Worm (Caenorhabditis elegans) whole organism, L1 larva: Measurements from ENCODE around the gene srh-276.

Source experiments
- C16A3.4 ChIP-seq: fragments of 150-350 bp; optimal IDR thresholded peaks from 2 replicates; lab custom pipeline; 2014; ENCODE audit warnings: missing biosample characterization, missing genetic modification characterization
- F16B12.6 ChIP-seq: fragments of 150-350 bp; optimal IDR thresholded peaks from 2 replicates; lab custom pipeline; 2014; ENCODE audit warnings: missing biosample characterization, missing genetic modification characterization
- aly-2 ChIP-seq: fragments of 150-350 bp; optimal IDR thresholded peaks from 2 replicates; lab custom pipeline; 2014; ENCODE audit warnings: missing biosample characterization, missing genetic modification characterization
- ama-1 ChIP-seq: fragments of 150-350 bp; optimal IDR thresholded peaks from 2 replicates; lab custom pipeline; 2014
- blmp-1 ChIP-seq: fragments of 150-350 bp; optimal IDR thresholded peaks from 2 replicates; lab custom pipeline; 2014; ENCODE audit warnings: missing biosample characterization, missing genetic modification characterization
- ceh-63 ChIP-seq: fragments of 200-800 bp; sonication (Bioruptor generic); optimal IDR thresholded peaks from 2 replicates; lab custom pipeline; 2018; ENCODE audit warnings: mild to moderate bottlenecking, missing genetic modification characterization, missing compliant biosample characterization
- ceh-82 ChIP-seq, 3 experiments: fragments of 150-350 bp in 1 of 3; sonication (generic microtip) in 2 of 3; optimal IDR thresholded peaks; 2 replicates each; lab custom pipeline; 2014 to 2017; ENCODE audit warnings: missing biosample characterization in 3 of 3, missing genetic modification characterization in 3 of 3
- ceh-90 ChIP-seq: sonication (generic microtip); optimal IDR thresholded peaks from 2 replicates; lab custom pipeline; 2016; ENCODE audit warnings: missing genetic modification characterization, missing compliant biosample characterization
- dpl-1 ChIP-seq, 3 experiments: fragments of 150-350 bp in 2 of 3; sonication (generic microtip) in 1 of 3; optimal IDR thresholded peaks; 2 replicates each; lab custom pipeline; 2014 to 2017; ENCODE audit warnings: missing biosample characterization in 3 of 3, missing genetic modification characterization in 3 of 3, missing genetic modification reagents in 3 of 3
- dsc-1 ChIP-seq: sonication (generic microtip); optimal IDR thresholded peaks from 2 replicates; lab custom pipeline; 2016; ENCODE audit warnings: mild to moderate bottlenecking, missing genetic modification characterization, missing compliant biosample characterization
- efl-1 ChIP-seq, 4 experiments: fragments of 150-350 bp; optimal IDR thresholded peaks in 3 of 4; peaks in 1 of 4; 1 replicate in 1 of 4; 2 replicates in 3 of 4; lab custom pipeline; 2014; ENCODE audit warnings: missing biosample characterization in 2 of 4, missing genetic modification characterization in 2 of 4, missing genetic modification reagents in 2 of 4
- elt-3 ChIP-seq, 6 experiments: fragments of 150-350 bp in 1 of 6; sonication (generic microtip); optimal IDR thresholded peaks; 2 replicates each; lab custom pipeline; 2017 to 2018; ENCODE audit warnings: missing biosample characterization in 6 of 6, missing genetic modification characterization in 6 of 6, inconsistent platforms in 1 of 6
- fkh-4 ChIP-seq: sonication (generic microtip); optimal IDR thresholded peaks from 2 replicates; lab custom pipeline; 2016; ENCODE audit warnings: missing compliant biosample characterization, missing genetic modification characterization, borderline replicate concordance
- fkh-8 ChIP-seq: sonication (generic microtip); optimal IDR thresholded peaks from 2 replicates; lab custom pipeline; 2016; ENCODE audit warnings: mild to moderate bottlenecking, missing genetic modification characterization, missing compliant biosample characterization
- fos-1 ChIP-seq: fragments of 150-350 bp; optimal IDR thresholded peaks from 2 replicates; lab custom pipeline; 2014; ENCODE audit warnings: missing biosample characterization, missing genetic modification characterization
- grh-1 ChIP-seq: fragments of 200-800 bp; sonication (Bioruptor generic); IDR thresholded peaks from 2 replicates; pipeline ENCODE4 v1.3.6; 2022; ENCODE audit warnings: missing genetic modification reagents, missing genetic modification characterization, missing compliant biosample characterization
- hlh-17 ChIP-seq: fragments of 200-800 bp; sonication (Bioruptor generic); optimal IDR thresholded peaks from 2 replicates; lab custom pipeline; 2018; ENCODE audit warnings: missing genetic modification characterization, mild to moderate bottlenecking, missing compliant biosample characterization, moderate library complexity, borderline replicate concordance
- isw-1 ChIP-seq: fragments of 200-800 bp; sonication (Bioruptor generic); IDR thresholded peaks from 2 replicates; pipeline ENCODE4 v1.3.6; 2022; ENCODE audit warnings: missing genetic modification characterization, missing compliant biosample characterization
- jun-1 ChIP-seq: fragments of 150-350 bp; optimal IDR thresholded peaks from 2 replicates; lab custom pipeline; 2014; ENCODE audit warnings: missing biosample characterization, missing genetic modification reagents, missing genetic modification characterization
- lin-13 ChIP-seq: fragments of 150-350 bp; optimal IDR thresholded peaks from 2 replicates; lab custom pipeline; 2014; ENCODE audit warnings: missing biosample characterization, missing genetic modification reagents, missing genetic modification characterization
- lin-39 ChIP-seq: fragments of 150-350 bp; optimal IDR thresholded peaks from 2 replicates; lab custom pipeline; 2014; ENCODE audit warnings: missing biosample characterization, missing genetic modification reagents, missing genetic modification characterization
- lir-3 ChIP-seq: sonication (generic microtip); optimal IDR thresholded peaks from 2 replicates; lab custom pipeline; 2016; ENCODE audit warnings: mild to moderate bottlenecking, missing genetic modification characterization, moderate library complexity, missing compliant biosample characterization; ENCODE audit not compliant: poor library complexity
- lsy-2 ChIP-seq, 2 experiments: fragments of 150-350 bp; optimal IDR thresholded peaks; 2 replicates each; lab custom pipeline; 2014; ENCODE audit warnings: missing biosample characterization in 2 of 2, missing genetic modification characterization in 2 of 2
- mab-9 ChIP-seq: fragments of 200-800 bp; sonication (Bioruptor generic); IDR thresholded peaks from 2 replicates; pipeline ENCODE4 v1.3.6; 2022; ENCODE audit warnings: missing genetic modification reagents, missing genetic modification characterization, missing compliant biosample characterization
- mdl-1 ChIP-seq, 2 experiments: fragments of 150-350 bp; optimal IDR thresholded peaks; 2 replicates each; lab custom pipeline; 2014 to 2017; ENCODE audit warnings: missing biosample characterization in 2 of 2, missing genetic modification characterization in 2 of 2, inconsistent platforms in 1 of 2
- nhr-19 ChIP-seq: fragments of 200-800 bp; sonication (Bioruptor generic); conservative IDR thresholded peaks from 2 replicates; pipeline ENCODE4 v1.3.6; 2022; ENCODE audit warnings: missing genetic modification characterization, missing compliant biosample characterization
- nhr-20 ChIP-seq: sonication (generic microtip); optimal IDR thresholded peaks from 2 replicates; lab custom pipeline; 2016; ENCODE audit warnings: mild to moderate bottlenecking, missing genetic modification characterization, missing compliant biosample characterization
- nhr-47 ChIP-seq: sonication (generic microtip); optimal IDR thresholded peaks from 2 replicates; lab custom pipeline; 2016; ENCODE audit warnings: mild to moderate bottlenecking, missing genetic modification characterization, moderate library complexity, missing compliant biosample characterization
- nhr-85 ChIP-seq: sonication (generic microtip); peaks from one replicate; lab custom pipeline; 2016; ENCODE audit warnings: missing genetic modification characterization, inconsistent platforms, missing compliant biosample characterization
- nhr-90 ChIP-seq: sonication (generic microtip); optimal IDR thresholded peaks from 2 replicates; lab custom pipeline; 2016; ENCODE audit warnings: mild to moderate bottlenecking, missing genetic modification characterization, missing compliant biosample characterization; ENCODE audit not compliant: poor library complexity
- pag-3 ChIP-seq: sonication (generic microtip); optimal IDR thresholded peaks from 2 replicates; lab custom pipeline; 2017; ENCODE audit warnings: missing genetic modification characterization, mild to moderate bottlenecking, missing compliant biosample characterization, antibody characterized with exemption, borderline replicate concordance; ENCODE audit not compliant: insufficient read depth
- pqm-1 ChIP-seq: sonication (generic microtip); optimal IDR thresholded peaks from 3 replicates; lab custom pipeline; 2017; ENCODE audit warnings: missing biosample characterization, missing genetic modification characterization
- rnt-1 ChIP-seq: sonication (generic microtip); optimal IDR thresholded peaks from 2 replicates; lab custom pipeline; 2016; ENCODE audit warnings: mild to moderate bottlenecking, missing genetic modification characterization, moderate library complexity, missing compliant biosample characterization
- skn-1 ChIP-seq: fragments of 150-350 bp; optimal IDR thresholded peaks from 2 replicates; lab custom pipeline; 2014; ENCODE audit warnings: missing biosample characterization, missing genetic modification characterization
- snpc-4 ChIP-seq: fragments of 150-350 bp; optimal IDR thresholded peaks from 2 replicates; lab custom pipeline; 2014; ENCODE audit warnings: missing biosample characterization, missing genetic modification characterization
- swsn-7 ChIP-seq: sonication (generic microtip); optimal IDR thresholded peaks from 2 replicates; lab custom pipeline; 2016; ENCODE audit warnings: missing genetic modification characterization, missing compliant biosample characterization
- tbx-2 ChIP-seq: sonication (generic microtip); optimal IDR thresholded peaks from 2 replicates; lab custom pipeline; 2016; ENCODE audit warnings: missing genetic modification characterization, missing compliant biosample characterization
- unc-62 ChIP-seq: fragments of 150-350 bp; optimal IDR thresholded peaks from 2 replicates; lab custom pipeline; 2014; ENCODE audit warnings: missing biosample characterization, missing genetic modification reagents, missing genetic modification characterization
- unc-86 ChIP-seq: sonication (generic microtip); optimal IDR thresholded peaks from 2 replicates; lab custom pipeline; 2016; ENCODE audit warnings: missing genetic modification characterization, missing compliant biosample characterization
- vab-15 ChIP-seq: sonication (generic microtip); optimal IDR thresholded peaks from 2 replicates; lab custom pipeline; 2017; ENCODE audit warnings: missing genotype, mild to moderate bottlenecking, missing genetic modification characterization, missing compliant biosample characterization
- xbp-1 ChIP-seq: sonication (generic microtip); optimal IDR thresholded peaks from 2 replicates; lab custom pipeline; 2016; ENCODE audit warnings: missing genetic modification characterization, missing compliant biosample characterization
- ztf-11 ChIP-seq, 2 experiments: sonication (generic microtip); optimal IDR thresholded peaks; 2 replicates each; lab custom pipeline; 2016 to 2017; ENCODE audit warnings: missing genetic modification characterization in 2 of 2, missing biosample characterization in 1 of 2, missing compliant biosample characterization in 1 of 2

Gene srh-276

ce11 chrV:15572613-15573012 is 43.4 kb downstream of the srh-276 start, which contains the start of gene fbxa-94:
TSS of gene fbxa-94 (plus strand) at chrV:15572913.
- TF ChIP-seq dsc-1 (tag; lab: Kevin White, UChicago): no peak
- no peak for TF ChIP-seq efl-1 (optimal IDR thresholded peaks at IDR 0.05; lab: Kevin White, UChicago)
- no peak for TF ChIP-seq efl-1 (GFP tag; optimal IDR thresholded peaks at IDR 0.05 in 1 of 2; lab: Kevin White, UChicago)
- TF ChIP-seq fkh-4 (tag; lab: Kevin White, UChicago): no peak
- TF ChIP-seq vab-15: no peak
- TF ChIP-seq mab-9 (GFP tag; lab: Robert Waterston, UW): no peak
- TF ChIP-seq, all 84 proteins: peak for 0

DNA sequence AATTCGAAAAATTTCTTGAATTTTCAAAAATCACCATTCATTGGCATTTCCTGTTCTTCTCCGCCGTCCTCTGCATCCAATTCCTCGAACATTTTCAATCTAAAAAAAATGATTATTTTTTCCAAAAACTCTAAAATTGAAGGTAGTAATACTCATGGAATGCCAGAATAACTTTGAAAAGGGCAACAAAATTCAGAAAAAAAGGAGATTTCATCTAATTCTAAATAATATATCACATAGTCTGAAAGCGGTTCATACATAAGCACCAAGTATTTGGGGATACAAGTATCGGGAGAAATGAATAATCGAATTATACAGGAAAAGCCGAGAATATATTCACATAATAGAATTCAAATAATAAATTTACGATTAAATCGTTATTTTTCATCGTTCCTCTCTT is 46.1 kb downstream of the srh-276 start, which contains the start of gene mdt-28:
Gene mdt-28 (minus strand): TSS at position 101 of the 400 bp plus-strand sequence.
- TF ChIP-seq ztf-11 (tag; optimal IDR thresholded peaks at IDR 0.05; lab: Kevin White, UChicago) (no peak), ceh-90 (tag; lab: Kevin White, UChicago) (no peak), fkh-8 (tag; lab: Kevin White, UChicago) (no peak), xbp-1 (tag; lab: Kevin White, UChicago) (no peak), lin-39 (no peak), grh-1 (GFP tag; lab: Robert Waterston, UW) (no peak), nhr-19 (GFP tag; lab: Robert Waterston, UW) (no peak), ceh-63 (GFP tag; lab: Kevin White, UChicago) (no peak), efl-1 (optimal IDR thresholded peaks at IDR 0.05; lab: Kevin White, UChicago) (no peak), efl-1 (GFP tag; optimal IDR thresholded peaks at IDR 0.05 in 1 of 2; lab: Kevin White, UChicago) (no peak), aly-2 (tag; lab: Kevin White, UChicago) (no peak), nhr-47 (tag; lab: Kevin White, UChicago) (no peak)

- TF ChIP-seq nhr-85 (tag; lab: Kevin White, UChicago) (peak; percentile 54), jun-1 (tag; lab: Kevin White, UChicago) (no peak), elt-3 (tag; optimal IDR thresholded peaks at IDR 0.05; lab: Kevin White, UChicago) (peak in 1 of 6 experiments; percentile 19), dsc-1 (tag; lab: Kevin White, UChicago) (no peak), efl-1 (optimal IDR thresholded peaks at IDR 0.05; lab: Kevin White, UChicago) (no peak), efl-1 (GFP tag; optimal IDR thresholded peaks at IDR 0.05 in 1 of 2; lab: Kevin White, UChicago) (peak in 1 of 2 experiments; percentile 4), pqm-1 (tag; lab: Kevin White, UChicago) (no peak), blmp-1 (tag; lab: Kevin White, UChicago) (peak; percentile 56), pag-3 (tag; lab: Kevin White, UChicago) (no peak)
- TF ChIP-seq, all 84 proteins: peak for 4
These were observed 48.3 kb downstream of the srh-276 start, which contains the start of gene atx-3 for ce11 chrV:15577395-15577896. TSS of gene atx-3 (minus strand) at chrV:15577445.

DNA sequence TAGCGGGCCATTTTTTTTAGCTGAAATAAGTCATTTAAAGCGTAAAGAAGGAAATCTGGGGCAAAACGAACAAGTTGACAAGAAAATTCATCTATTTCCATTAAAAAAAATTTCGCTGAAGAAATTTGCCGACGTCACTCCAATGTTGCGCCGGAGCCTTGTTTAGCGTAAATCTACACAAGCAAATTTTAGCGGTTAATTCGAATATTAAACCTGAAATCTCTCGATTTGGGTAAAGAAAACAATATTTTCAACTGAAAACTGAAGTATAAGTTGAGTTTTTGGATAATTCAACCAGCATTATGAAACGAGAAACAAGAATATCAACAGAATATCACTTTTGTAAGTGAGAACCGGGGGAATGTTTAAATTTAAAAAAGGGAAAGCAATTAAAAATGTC is 49.2 kb downstream of the srh-276 start, which contains the start of gene F28F8.9:
Gene F28F8.9 (minus strand): TSS at position 288 of the 400 bp plus-strand sequence.
- peak; percentile 44 for TF ChIP-seq C16A3.4 (tag; lab: Kevin White, UChicago)
- TF ChIP-seq ceh-82 (tag; optimal IDR thresholded peaks at IDR 0.05; lab: Kevin White, UChicago): peak in 2 of 3 experiments; percentile 25 to 46
- TF ChIP-seq lir-3 (tag; lab: Kevin White, UChicago): no peak
- TF ChIP-seq nhr-20: peak; percentile 14
- peak; percentile 57 for TF ChIP-seq nhr-47 (tag; lab: Kevin White, UChicago)
- no peak for TF ChIP-seq unc-62 (GFP tag; lab: Kevin White, UChicago)
- TF ChIP-seq ama-1: no peak
- TF ChIP-seq rnt-1 (tag; lab: Kevin White, UChicago): peak; percentile 59
- TF ChIP-seq skn-1: peak; percentile 76
- TF ChIP-seq grh-1 (GFP tag; lab: Robert Waterston, UW): no peak
- peak; percentile 49 for TF ChIP-seq nhr-85 (tag; lab: Kevin White, UChicago)
- no peak for TF ChIP-seq hlh-17 (GFP tag; lab: Kevin White, UChicago)
- TF ChIP-seq F16B12.6 (tag; lab: Kevin White, UChicago): peak; percentile 4
- TF ChIP-seq tbx-2 (tag; lab: Kevin White, UChicago): peak; percentile 27
- peak; percentile 46 for TF ChIP-seq swsn-7 (tag; lab: Kevin White, UChicago)
- TF ChIP-seq xbp-1 (tag; lab: Kevin White, UChicago): peak; percentile 52
- peak; percentile 40 for TF ChIP-seq nhr-90 (tag; lab: Kevin White, UChicago)
- peak; percentile 58 for TF ChIP-seq nhr-19 (GFP tag; lab: Robert Waterston, UW)
- TF ChIP-seq unc-86 (tag; lab: Kevin White, UChicago): no peak
- no peak for TF ChIP-seq dsc-1 (tag; lab: Kevin White, UChicago)
- TF ChIP-seq fos-1: peak; percentile 41
- TF ChIP-seq dpl-1 (GFP tag; optimal IDR thresholded peaks at IDR 0.05; lab: Kevin White, UChicago): peak; percentile 91 to 96 (median 93)
- TF ChIP-seq vab-15: no peak
- TF ChIP-seq lsy-2 (tag; optimal IDR thresholded peaks at IDR 0.05; lab: Kevin White, UChicago): peak; percentile 67 to 80
- TF ChIP-seq isw-1 (GFP tag; lab: Robert Waterston, UW): peak; percentile 40
- no peak for TF ChIP-seq ztf-11 (tag; optimal IDR thresholded peaks at IDR 0.05; lab: Kevin White, UChicago)
- TF ChIP-seq snpc-4 (tag; lab: Kevin White, UChicago): peak; percentile 40
- peak in 1 of 2 experiments; percentile 15 for TF ChIP-seq mdl-1 (tag; optimal IDR thresholded peaks at IDR 0.05; lab: Kevin White, UChicago)
- no peak for TF ChIP-seq fkh-4 (tag; lab: Kevin White, UChicago)
- TF ChIP-seq lin-13 (GFP tag; lab: Kevin White, UChicago): peak; percentile 43
